Worm (Caenorhabditis elegans) whole organism, L4 larva: ENCODE results near the gene C27C12.1.

Experiments
- D1046.2 ChIP-seq: fragments of 200-800 bp; sonication (Bioruptor generic); IDR thresholded peaks from 2 replicates; pipeline ENCODE4 v1.3.6; 2022; ENCODE audit warnings: missing genetic modification characterization, missing compliant biosample characterization
- F10B5.3 ChIP-seq: sonication (generic microtip); optimal IDR thresholded peaks from 2 replicates; lab custom pipeline; 2016; ENCODE audit warnings: mild to moderate bottlenecking, missing genetic modification characterization, missing compliant biosample characterization
- F44E2.7 ChIP-seq: fragments of 200-800 bp; sonication (Bioruptor generic); IDR thresholded peaks from 2 replicates; pipeline ENCODE4 v2.1.2; 2022; ENCODE audit warnings: missing genetic modification characterization, missing compliant biosample characterization
- F49E8.2 ChIP-seq: sonication (generic microtip); optimal IDR thresholded peaks from 2 replicates; lab custom pipeline; 2016; ENCODE audit warnings: missing compliant biosample characterization, mild to moderate bottlenecking, missing genetic modification characterization, borderline replicate concordance
- R02D3.7 ChIP-seq: fragments of 150-350 bp; sonication (generic microtip); optimal IDR thresholded peaks from 3 replicates; lab custom pipeline; 2014; ENCODE audit warnings: missing biosample characterization, missing genetic modification characterization
- Y105C5A.15 ChIP-seq: fragments of 200-800 bp; sonication (Bioruptor generic); IDR thresholded peaks from 2 replicates; pipeline ENCODE4 v1.3.6; 2022; ENCODE audit warnings: missing genetic modification characterization, missing compliant biosample characterization
- Y48G9A.11 ChIP-seq: fragments of 200-800 bp; sonication (Bioruptor generic); IDR thresholded peaks from 2 replicates; pipeline ENCODE4 v1.3.6; 2022; ENCODE audit warnings: missing genetic modification reagents, missing genetic modification characterization, missing compliant biosample characterization
- ZK546.5 ChIP-seq, 2 experiments: sonication (generic microtip); optimal IDR thresholded peaks; 2 replicates each; lab custom pipeline; 2017; ENCODE audit warnings: missing biosample characterization in 2 of 2, missing genetic modification characterization in 2 of 2
- arid-1 ChIP-seq: fragments of 200-800 bp; sonication (Bioruptor generic); conservative IDR thresholded peaks from 2 replicates; pipeline ENCODE4 v1.3.6; 2022; ENCODE audit warnings: missing genetic modification reagents, missing genetic modification characterization, missing compliant biosample characterization
- ceh-28 ChIP-seq: fragments of 150-350 bp; optimal IDR thresholded peaks from 2 replicates; lab custom pipeline; 2014; ENCODE audit warnings: missing biosample characterization, missing genetic modification reagents, missing genetic modification characterization
- ceh-44 ChIP-seq: fragments of 200-800 bp; sonication (Bioruptor generic); IDR thresholded peaks from 2 replicates; pipeline ENCODE4 v1.3.6; 2022; ENCODE audit warnings: missing genetic modification reagents, missing genetic modification characterization, missing compliant biosample characterization
- ceh-82 ChIP-seq: sonication (generic microtip); optimal IDR thresholded peaks from 2 replicates; lab custom pipeline; 2017; ENCODE audit warnings: missing biosample characterization, missing genetic modification characterization
- daf-19 ChIP-seq: fragments of 200-800 bp; sonication (Bioruptor generic); conservative IDR thresholded peaks from 2 replicates; pipeline ENCODE4 v1.3.6; 2022; ENCODE audit warnings: missing genetic modification characterization, missing compliant biosample characterization
- dmd-6 ChIP-seq: fragments of 200-800 bp; sonication (Bioruptor generic); IDR thresholded peaks from 2 replicates; pipeline ENCODE4 v1.3.6; 2022; ENCODE audit warnings: missing genetic modification reagents, missing genetic modification characterization, missing compliant biosample characterization
- dpl-1 ChIP-seq: fragments of 150-350 bp; optimal IDR thresholded peaks from 2 replicates; lab custom pipeline; 2014; ENCODE audit warnings: missing biosample characterization, missing genetic modification reagents, missing genetic modification characterization
- duxl-1 ChIP-seq: sonication (generic microtip); optimal IDR thresholded peaks from 2 replicates; lab custom pipeline; 2016; ENCODE audit warnings: mild to moderate bottlenecking, missing genetic modification characterization, moderate library complexity, missing compliant biosample characterization; ENCODE audit not compliant: poor library complexity
- fkh-10 ChIP-seq: fragments of 150-350 bp; optimal IDR thresholded peaks from 2 replicates; lab custom pipeline; 2014; ENCODE audit warnings: missing biosample characterization, missing genetic modification reagents, missing genetic modification characterization
- fos-1 ChIP-seq: fragments of 150-350 bp; optimal IDR thresholded peaks from 2 replicates; lab custom pipeline; 2014; ENCODE audit warnings: missing biosample characterization, missing genetic modification characterization
- hif-1 ChIP-seq, 2 experiments: sonication (generic microtip); optimal IDR thresholded peaks; 2 replicates each; lab custom pipeline; 2016 to 2017; ENCODE audit warnings: missing compliant biosample characterization in 2 of 2, missing genetic modification characterization in 2 of 2, missing genetic modification reagents in 2 of 2, missing genotype in 2 of 2, mild to moderate bottlenecking in 1 of 2
- hlh-30 ChIP-seq: sonication (generic microtip); optimal IDR thresholded peaks from 2 replicates; lab custom pipeline; 2017; ENCODE audit warnings: antibody characterized with exemption, mild to moderate bottlenecking, missing genetic modification characterization, missing compliant biosample characterization; ENCODE audit not compliant: insufficient read depth
- hmg-1.1 ChIP-seq: fragments of 200-800 bp; sonication (Bioruptor generic); IDR thresholded peaks from 2 replicates; pipeline ENCODE4 v1.3.6; 2022; ENCODE audit warnings: missing genetic modification reagents, missing genetic modification characterization, missing compliant biosample characterization
- lin-1 ChIP-seq: fragments of 200-800 bp; sonication (Bioruptor generic); IDR thresholded peaks from 2 replicates; pipeline ENCODE4 v1.3.6; 2022; ENCODE audit warnings: missing genetic modification reagents, missing genetic modification characterization, missing compliant biosample characterization
- lin-13 ChIP-seq: fragments of 150-350 bp; optimal IDR thresholded peaks from 2 replicates; lab custom pipeline; 2014; ENCODE audit warnings: missing biosample characterization, missing genetic modification reagents, missing genetic modification characterization
- lin-15B ChIP-seq: fragments of 150-350 bp; sonication (generic microtip); optimal IDR thresholded peaks from 3 replicates; lab custom pipeline; 2014; ENCODE audit warnings: missing biosample characterization, missing genetic modification characterization
- lin-38 ChIP-seq: fragments of 200-800 bp; sonication (Bioruptor generic); IDR thresholded peaks from 2 replicates; pipeline ENCODE4 v1.3.6; 2022; ENCODE audit warnings: missing genetic modification reagents, missing genetic modification characterization, missing compliant biosample characterization
- lsy-2 ChIP-seq, 2 experiments: fragments of 150-350 bp in 1 of 2; sonication (generic microtip) in 1 of 2; optimal IDR thresholded peaks; 2 replicates each; lab custom pipeline; 2014 to 2017; ENCODE audit warnings: missing biosample characterization in 2 of 2, missing genetic modification characterization in 2 of 2
- mdl-1 ChIP-seq, 2 experiments: fragments of 150-350 bp in 1 of 2; sonication (generic microtip) in 1 of 2; optimal IDR thresholded peaks; 2 replicates each; lab custom pipeline; 2014 to 2017; ENCODE audit warnings: missing biosample characterization in 2 of 2, missing genetic modification characterization in 2 of 2
- mdt-29 ChIP-seq: fragments of 200-800 bp; sonication (Bioruptor generic); IDR thresholded peaks from 2 replicates; pipeline ENCODE4 v1.3.6; 2022; ENCODE audit warnings: missing genetic modification reagents, missing genetic modification characterization, missing compliant biosample characterization
- mxl-3 ChIP-seq: fragments of 200-800 bp; sonication (Bioruptor generic); optimal IDR thresholded peaks from 2 replicates; lab custom pipeline; 2018; ENCODE audit warnings: mild to moderate bottlenecking, missing genetic modification characterization, missing compliant biosample characterization
- nhr-102 ChIP-seq: sonication (generic microtip); optimal IDR thresholded peaks from 2 replicates; lab custom pipeline; 2016; ENCODE audit warnings: mild to moderate bottlenecking, missing genetic modification characterization, moderate library complexity, missing compliant biosample characterization
- nhr-28 ChIP-seq: fragments of 150-350 bp; optimal IDR thresholded peaks from 2 replicates; lab custom pipeline; 2014; ENCODE audit warnings: missing biosample characterization, missing genetic modification characterization
- nhr-41 ChIP-seq: fragments of 200-800 bp; sonication (Bioruptor generic); IDR thresholded peaks from 2 replicates; pipeline ENCODE4 v1.3.6; 2022; ENCODE audit warnings: missing genetic modification reagents, missing genetic modification characterization, missing compliant biosample characterization
- nhr-42 ChIP-seq: fragments of 200-800 bp; sonication (Bioruptor generic); IDR thresholded peaks from 2 replicates; pipeline ENCODE4 v1.3.6; 2022; ENCODE audit warnings: missing genetic modification characterization, missing compliant biosample characterization
- nhr-76 ChIP-seq: fragments of 150-350 bp; optimal IDR thresholded peaks from 2 replicates; lab custom pipeline; 2014; ENCODE audit warnings: missing biosample characterization, missing genetic modification characterization
- nhr-77 ChIP-seq: fragments of 150-350 bp; optimal IDR thresholded peaks from 2 replicates; lab custom pipeline; 2014; ENCODE audit warnings: missing biosample characterization, missing genetic modification characterization
- php-3 ChIP-seq: fragments of 200-800 bp; sonication (Bioruptor generic); IDR thresholded peaks from 2 replicates; pipeline ENCODE4 v1.3.6; 2022; ENCODE audit warnings: missing genetic modification reagents, missing genetic modification characterization, missing compliant biosample characterization
- rbr-2 ChIP-seq: sonication (generic microtip); optimal IDR thresholded peaks from 2 replicates; lab custom pipeline; 2016; ENCODE audit warnings: missing genotype, missing genetic modification characterization, missing compliant biosample characterization
- sdz-12 ChIP-seq: fragments of 200-800 bp; sonication (Bioruptor generic); optimal IDR thresholded peaks from 2 replicates; lab custom pipeline; 2018; ENCODE audit warnings: mild to moderate bottlenecking, missing genetic modification characterization, missing compliant biosample characterization
- set-16 ChIP-seq: fragments of 200-800 bp; sonication (Bioruptor generic); IDR thresholded peaks from 2 replicates; pipeline ENCODE4 v1.3.6; 2022; ENCODE audit warnings: missing genetic modification reagents, missing genetic modification characterization, missing compliant biosample characterization
- skn-1 ChIP-seq: fragments of 150-350 bp; optimal IDR thresholded peaks from 2 replicates; lab custom pipeline; 2014; ENCODE audit warnings: missing biosample characterization, missing genetic modification characterization
- snpc-4 ChIP-seq: fragments of 150-350 bp; optimal IDR thresholded peaks from 2 replicates; lab custom pipeline; 2014; ENCODE audit warnings: missing biosample characterization, missing genetic modification characterization
- spr-1 ChIP-seq: sonication (generic microtip); optimal IDR thresholded peaks from 2 replicates; lab custom pipeline; 2016; ENCODE audit warnings: mild to moderate bottlenecking, missing genetic modification characterization, missing compliant biosample characterization
- spr-3 ChIP-seq: fragments of 200-800 bp; sonication (Bioruptor generic); optimal IDR thresholded peaks from 2 replicates; lab custom pipeline; 2018; ENCODE audit warnings: mild to moderate bottlenecking, missing genetic modification characterization, missing compliant biosample characterization
- tra-1 ChIP-seq: fragments of 200-800 bp; sonication (Bioruptor generic); IDR thresholded peaks from 2 replicates; pipeline ENCODE4 v1.3.6; 2022; ENCODE audit warnings: missing genetic modification reagents, missing genetic modification characterization, missing compliant biosample characterization
- unc-39 ChIP-seq: sonication (generic microtip); optimal IDR thresholded peaks from 2 replicates; lab custom pipeline; 2017; ENCODE audit warnings: missing biosample characterization, missing genetic modification characterization
- zag-1 ChIP-seq: fragments of 150-350 bp; optimal IDR thresholded peaks from 2 replicates; lab custom pipeline; 2014; ENCODE audit warnings: missing biosample characterization, missing genetic modification characterization
- zfp-2 ChIP-seq: sonication (generic microtip); optimal IDR thresholded peaks from 2 replicates; lab custom pipeline; 2016; ENCODE audit warnings: mild to moderate bottlenecking, missing genetic modification characterization, missing compliant biosample characterization
- zip-11 ChIP-seq: fragments of 200-800 bp; sonication (Bioruptor generic); IDR thresholded peaks from 2 replicates; pipeline ENCODE4 v1.3.6; 2022; ENCODE audit warnings: missing genetic modification characterization, missing compliant biosample characterization
- zip-2 ChIP-seq: fragments of 150-350 bp; optimal IDR thresholded peaks from 2 replicates; lab custom pipeline; 2014; ENCODE audit warnings: missing biosample characterization, missing genetic modification characterization
- ztf-7 ChIP-seq: fragments of 150-350 bp; optimal IDR thresholded peaks from 2 replicates; lab custom pipeline; 2014; ENCODE audit warnings: missing biosample characterization, missing genetic modification characterization

Gene C27C12.1

DNA sequence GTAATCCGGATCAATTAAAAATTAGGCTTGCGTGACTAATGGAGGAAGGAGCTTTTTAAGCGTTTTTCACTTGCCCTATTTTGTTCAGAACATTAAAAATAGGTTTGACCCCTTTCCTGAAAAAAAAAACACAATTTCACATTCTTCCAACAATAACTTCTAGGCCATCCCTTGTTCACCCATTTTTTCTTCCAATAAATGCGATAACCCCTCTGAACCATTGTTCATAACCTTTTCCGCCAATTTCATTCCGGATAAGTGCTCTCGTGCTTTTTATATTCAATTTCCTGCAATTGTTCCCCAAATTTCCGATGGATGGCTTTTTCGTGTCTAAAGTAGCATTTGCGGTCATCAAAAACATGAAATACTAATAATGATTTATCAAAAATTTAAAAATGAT is 38.1 kb downstream of the C27C12.1 start (continued):
- TF ChIP-seq php-3 (GFP tag; lab: Robert Waterston, UW) (no peak), ZK546.5 (tag; optimal IDR thresholded peaks at IDR 0.05; lab: Kevin White, UChicago) (no peak), lin-1 (no peak), unc-39 (tag; lab: Kevin White, UChicago) (no peak), arid-1 (GFP tag; lab: Robert Waterston, UW) (no peak; the same call in 1 of the 2 replicates), lsy-2 (tag; optimal IDR thresholded peaks at IDR 0.05; lab: Kevin White, UChicago) (peak in 1 of 2 experiments; percentile 15), ceh-44 (no peak), skn-1 (tag; lab: Kevin White, UChicago) (no peak), fkh-10 (GFP tag; lab: Kevin White, UChicago) (no peak), snpc-4 (tag; lab: Kevin White, UChicago) (no peak), duxl-1 (no peak), tra-1 (GFP tag; lab: Robert Waterston, UW) (no peak), hif-1 (tag; optimal IDR thresholded peaks at IDR 0.05; lab: Kevin White, UChicago) (no peak), nhr-102 (tag; lab: Kevin White, UChicago) (peak; percentile 60)

DNA sequence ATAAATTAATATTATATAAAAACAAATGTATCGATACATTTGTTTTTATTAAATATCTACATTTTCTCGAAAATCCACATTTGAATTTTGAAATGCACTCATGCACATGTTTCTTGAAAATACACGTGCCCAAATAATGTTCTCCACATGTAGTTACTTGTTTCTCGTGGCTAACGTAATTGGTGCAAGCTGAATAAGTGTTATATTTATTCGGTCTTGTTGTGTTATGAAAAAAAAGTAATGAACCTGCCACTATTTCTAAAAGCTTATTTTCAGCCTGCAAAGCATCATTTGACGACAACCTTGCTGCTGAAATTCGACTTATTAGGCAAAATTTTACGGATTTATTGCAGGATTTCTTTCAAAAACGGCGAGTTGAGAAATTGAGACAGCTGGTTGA is 40.2 kb downstream of the C27C12.1 start:
- no peak for TF ChIP-seq daf-19 (GFP tag; lab: Robert Waterston, UW)
- TF ChIP-seq hmg-1.1 (GFP tag; lab: Robert Waterston, UW), result peak; percentile 86
- peak; percentile 61 for TF ChIP-seq dpl-1 (GFP tag; lab: Kevin White, UChicago)
- peak; percentile 71 to 84 for TF ChIP-seq mdl-1 (tag; optimal IDR thresholded peaks at IDR 0.05; lab: Kevin White, UChicago)
- TF ChIP-seq ZK546.5 (tag; optimal IDR thresholded peaks at IDR 0.05; lab: Kevin White, UChicago), result no peak
- no peak for TF ChIP-seq F44E2.7 (GFP tag; lab: Robert Waterston, UW)
- peak in 1 of 2 experiments; percentile 2 for TF ChIP-seq hif-1 (tag; optimal IDR thresholded peaks at IDR 0.05; lab: Kevin White, UChicago)
- TF ChIP-seq ztf-7 (tag; lab: Kevin White, UChicago), result peak; percentile 88
- TF ChIP-seq ceh-82 (tag; lab: Kevin White, UChicago), result no peak
- no peak for TF ChIP-seq fos-1
- no peak for TF ChIP-seq R02D3.7 (tag; lab: Kevin White, UChicago)
- no peak for TF ChIP-seq Y48G9A.11 (GFP tag; lab: Robert Waterston, UW)
- peak; percentile 69 for TF ChIP-seq dmd-6 (GFP tag; lab: Robert Waterston, UW)
- peak; percentile 79 for TF ChIP-seq nhr-77 (tag; lab: Kevin White, UChicago)
- no peak for TF ChIP-seq F49E8.2 (tag; lab: Kevin White, UChicago)
- peak; percentile 49 for TF ChIP-seq lin-38 (GFP tag; lab: Robert Waterston, UW)
- TF ChIP-seq nhr-76 (tag; lab: Kevin White, UChicago), result no peak
- no peak for TF ChIP-seq lin-13 (GFP tag; lab: Kevin White, UChicago)
- no peak for TF ChIP-seq zag-1 (tag; lab: Kevin White, UChicago)
- TF ChIP-seq zip-11 (GFP tag; lab: Robert Waterston, UW), result no peak
- TF ChIP-seq zfp-2 (tag; lab: Kevin White, UChicago), result no peak
- TF ChIP-seq hlh-30 (tag; lab: Kevin White, UChicago), result peak; percentile 80
- TF ChIP-seq set-16 (GFP tag; lab: Robert Waterston, UW), result no peak
- no peak for TF ChIP-seq Y105C5A.15
- TF ChIP-seq zip-2 (tag; lab: Kevin White, UChicago), result peak; percentile 61
- no peak for TF ChIP-seq spr-3 (GFP tag; lab: Kevin White, UChicago)
- 0 out of 2 replicates have a peak, but pooled peaks have one; percentile 12 for TF ChIP-seq tra-1 (GFP tag; lab: Robert Waterston, UW)
- peak; percentile 87 for TF ChIP-seq F10B5.3
- peak; percentile 83 for TF ChIP-seq nhr-42
- TF ChIP-seq duxl-1, result peak; percentile 93
- no peak for TF ChIP-seq nhr-41 (GFP tag; lab: Robert Waterston, UW)
- TF ChIP-seq sdz-12, result no peak
- no peak for TF ChIP-seq mdt-29 (GFP tag; lab: Robert Waterston, UW)
- TF ChIP-seq rbr-2, result peak; percentile 77
- no peak for TF ChIP-seq lin-15B (tag; lab: Kevin White, UChicago)
- peak; percentile 60 for TF ChIP-seq spr-1 (tag; lab: Kevin White, UChicago)
- peak; percentile 30 for TF ChIP-seq mxl-3 (GFP tag; lab: Kevin White, UChicago)
- TF ChIP-seq D1046.2 (GFP tag; lab: Robert Waterston, UW), result no peak
- TF ChIP-seq nhr-28 (tag; lab: Kevin White, UChicago), result peak; percentile 21
- TF ChIP-seq ceh-28 (tag; lab: Kevin White, UChicago), result no peak
